Worm (Caenorhabditis elegans) whole organism, young adult: ENCODE results near the gene kqt-1.

Experiments
- B0035.1 ChIP-seq: sonication (generic microtip); optimal IDR thresholded peaks from 2 replicates; lab custom pipeline; 2016; ENCODE audit warnings: missing genetic modification characterization, mild to moderate bottlenecking, missing compliant biosample characterization, missing genotype, missing genetic modification reagents
- F23B12.7 ChIP-seq: sonication (generic microtip); optimal IDR thresholded peaks from 2 replicates; lab custom pipeline; 2017; ENCODE audit warnings: missing genetic modification characterization, mild to moderate bottlenecking, missing compliant biosample characterization, antibody characterized with exemption, moderate library complexity; ENCODE audit not compliant: insufficient read depth
- F33H1.4 ChIP-seq: fragments of 200-800 bp; sonication (Bioruptor generic); IDR thresholded peaks from 2 replicates; pipeline ENCODE4 v1.3.6; 2022; ENCODE audit warnings: missing genetic modification reagents, missing genetic modification characterization, missing compliant biosample characterization
- K11D2.4 ChIP-seq: fragments of 200-800 bp; sonication (Bioruptor generic); IDR thresholded peaks from 2 replicates; pipeline ENCODE4 v1.3.6; 2022; ENCODE audit warnings: missing genetic modification reagents, missing genetic modification characterization, missing compliant biosample characterization
- K12H6.12 ChIP-seq: fragments of 200-800 bp; sonication (Bioruptor generic); optimal IDR thresholded peaks from 2 replicates; lab custom pipeline; 2018; ENCODE audit warnings: mild to moderate bottlenecking, missing genetic modification characterization, missing compliant biosample characterization
- T07F8.4 ChIP-seq: sonication (generic microtip); optimal IDR thresholded peaks from 2 replicates; lab custom pipeline; 2016; ENCODE audit warnings: mild to moderate bottlenecking, missing genetic modification characterization, moderate library complexity, missing compliant biosample characterization
- Y53F4B.3 ChIP-seq: fragments of 200-800 bp; sonication (Bioruptor generic); IDR thresholded peaks from 2 replicates; pipeline ENCODE4 v1.3.6; 2022; ENCODE audit warnings: missing genetic modification reagents, missing genetic modification characterization, missing compliant biosample characterization
- Y53G8AR.9 ChIP-seq: fragments of 200-800 bp; sonication (Bioruptor generic); conservative IDR thresholded peaks from 2 replicates; pipeline ENCODE4 v1.3.6; 2022; ENCODE audit warnings: missing genetic modification reagents, missing genetic modification characterization, missing compliant biosample characterization
- Y56A3A.18 ChIP-seq: fragments of 200-800 bp; sonication (Bioruptor generic); IDR thresholded peaks from 2 replicates; pipeline ENCODE4 v1.3.6; 2022; ENCODE audit warnings: missing genetic modification reagents, missing genetic modification characterization, missing compliant biosample characterization
- Y67H2A.10 ChIP-seq: fragments of 200-800 bp; sonication (Bioruptor generic); conservative IDR thresholded peaks from 2 replicates; pipeline ENCODE4 v1.3.6; 2022; ENCODE audit warnings: missing genetic modification reagents, missing genetic modification characterization, missing compliant biosample characterization
- Y95B8A.8 ChIP-seq: fragments of 200-800 bp; sonication (Bioruptor generic); IDR thresholded peaks from 2 replicates; pipeline ENCODE4 v1.3.6; 2022; ENCODE audit warnings: missing genetic modification reagents, missing genetic modification characterization, missing compliant biosample characterization
- ZK185.1 ChIP-seq: sonication (generic microtip); optimal IDR thresholded peaks from 2 replicates; lab custom pipeline; 2016; ENCODE audit warnings: mild to moderate bottlenecking, missing genetic modification characterization, missing compliant biosample characterization; ENCODE audit not compliant: poor library complexity, severe bottlenecking
- akir-1 ChIP-seq: fragments of 200-800 bp; sonication (Bioruptor generic); optimal IDR thresholded peaks from 2 replicates; lab custom pipeline; 2018; ENCODE audit warnings: mild to moderate bottlenecking, missing genetic modification characterization, moderate library complexity, missing compliant biosample characterization
- attf-3 ChIP-seq: fragments of 200-800 bp; sonication (Bioruptor generic); conservative IDR thresholded peaks from 2 replicates; pipeline ENCODE4 v1.3.6; 2022; ENCODE audit warnings: missing genetic modification reagents, missing genetic modification characterization, missing compliant biosample characterization
- attf-5 ChIP-seq: fragments of 200-800 bp; sonication (Bioruptor generic); optimal IDR thresholded peaks from 2 replicates; lab custom pipeline; 2018; ENCODE audit warnings: mild to moderate bottlenecking, missing genetic modification characterization, missing compliant biosample characterization
- attf-6 ChIP-seq: fragments of 200-800 bp; sonication (Bioruptor generic); IDR thresholded peaks from 2 replicates; pipeline ENCODE4 v1.3.6; 2022; ENCODE audit warnings: missing genetic modification reagents, missing genetic modification characterization, missing compliant biosample characterization
- bed-1 ChIP-seq: fragments of 200-800 bp; sonication (Bioruptor generic); IDR thresholded peaks from 2 replicates; pipeline ENCODE4 v1.3.6; 2022; ENCODE audit warnings: missing genetic modification reagents, missing genetic modification characterization, missing compliant biosample characterization
- ceh-27 ChIP-seq: fragments of 200-800 bp; sonication (Bioruptor generic); optimal IDR thresholded peaks from 2 replicates; lab custom pipeline; 2018; ENCODE audit warnings: mild to moderate bottlenecking, missing genetic modification characterization, moderate library complexity, missing compliant biosample characterization
- die-1 ChIP-seq: sonication (generic microtip); optimal IDR thresholded peaks from 2 replicates; lab custom pipeline; 2016; ENCODE audit warnings: missing genotype, mild to moderate bottlenecking, missing genetic modification characterization, missing compliant biosample characterization
- dpff-1 ChIP-seq: sonication (generic microtip); optimal IDR thresholded peaks from 2 replicates; lab custom pipeline; 2017; ENCODE audit warnings: mild to moderate bottlenecking, missing genetic modification characterization, missing compliant biosample characterization
- ekl-4 ChIP-seq: fragments of 200-800 bp; sonication (Bioruptor generic); IDR thresholded peaks from 2 replicates; pipeline ENCODE4 v1.3.6; 2022; ENCODE audit warnings: missing genetic modification reagents, missing genetic modification characterization, missing compliant biosample characterization
- gei-17 ChIP-seq: fragments of 200-800 bp; sonication (Bioruptor generic); optimal IDR thresholded peaks from 2 replicates; lab custom pipeline; 2018; ENCODE audit warnings: mild to moderate bottlenecking, missing genetic modification characterization, missing compliant biosample characterization
- hlh-26 ChIP-seq: fragments of 200-800 bp; sonication (Bioruptor generic); conservative IDR thresholded peaks from 2 replicates; pipeline ENCODE4 v1.3.6; 2022; ENCODE audit warnings: missing genetic modification reagents, missing genetic modification characterization, missing compliant biosample characterization
- hrde-1 ChIP-seq: sonication (generic microtip); optimal IDR thresholded peaks from 2 replicates; lab custom pipeline; 2016; ENCODE audit warnings: missing genetic modification characterization, mild to moderate bottlenecking, missing compliant biosample characterization, moderate library complexity, missing genotype, missing genetic modification reagents, borderline replicate concordance
- let-526 ChIP-seq: fragments of 200-800 bp; sonication (Bioruptor generic); IDR thresholded peaks from 2 replicates; pipeline ENCODE4 v1.3.6; 2022; ENCODE audit warnings: missing genetic modification reagents, missing genetic modification characterization, missing compliant biosample characterization
- lin-26 ChIP-seq: fragments of 200-800 bp; sonication (Bioruptor generic); IDR thresholded peaks from 2 replicates; pipeline ENCODE4 v1.3.6; 2022; ENCODE audit warnings: missing genetic modification reagents, missing genetic modification characterization, missing compliant biosample characterization
- lin-35 ChIP-seq, 3 experiments: fragments of 150-350 bp in 2 of 3; sonication (generic microtip) in 1 of 3; optimal IDR thresholded peaks; 2 replicates each; lab custom pipeline; 2014 to 2018; ENCODE audit warnings: missing biosample characterization in 3 of 3, missing genetic modification characterization in 3 of 3, missing genetic modification reagents in 3 of 3
- lsl-1 ChIP-seq: fragments of 200-800 bp; sonication (Bioruptor generic); optimal IDR thresholded peaks from 2 replicates; lab custom pipeline; 2018; ENCODE audit warnings: mild to moderate bottlenecking, missing genetic modification characterization, moderate library complexity, missing compliant biosample characterization
- madf-6 ChIP-seq: fragments of 200-800 bp; sonication (Bioruptor generic); IDR thresholded peaks from 2 replicates; pipeline ENCODE4 v1.3.6; 2022; ENCODE audit warnings: missing genetic modification reagents, missing genetic modification characterization, missing compliant biosample characterization
- mcd-1 ChIP-seq: fragments of 200-800 bp; sonication (Bioruptor generic); IDR thresholded peaks from 2 replicates; pipeline ENCODE4 v1.3.6; 2022; ENCODE audit warnings: missing genetic modification reagents, missing genetic modification characterization, missing compliant biosample characterization
- mes-4 ChIP-seq: sonication (generic microtip); optimal IDR thresholded peaks from 2 replicates; lab custom pipeline; 2016; ENCODE audit warnings: missing genotype, missing genetic modification characterization, missing compliant biosample characterization
- nfya-2 ChIP-seq: fragments of 200-800 bp; sonication (Bioruptor generic); IDR thresholded peaks from 2 replicates; pipeline ENCODE4 v1.3.6; 2022; ENCODE audit warnings: missing genetic modification reagents, missing genetic modification characterization, missing compliant biosample characterization
- nhr-120 ChIP-seq: fragments of 200-800 bp; sonication (Bioruptor generic); IDR thresholded peaks from 2 replicates; pipeline ENCODE4 v1.3.6; 2022; ENCODE audit warnings: missing genetic modification characterization, missing compliant biosample characterization
- snpc-4 ChIP-seq, 5 experiments: fragments of 150-350 bp in 1 of 5; sonication (generic microtip) in 4 of 5; optimal IDR thresholded peaks; 2 replicates each; lab custom pipeline; 2014 to 2018; ENCODE audit warnings: missing genetic modification characterization in 5 of 5, missing biosample characterization in 3 of 5, antibody characterized with exemption in 2 of 5, mild to moderate bottlenecking in 2 of 5, missing compliant biosample characterization in 2 of 5, missing genotype in 2 of 5, moderate library complexity in 2 of 5, missing genetic modification reagents in 1 of 5
- somi-1 ChIP-seq: fragments of 200-800 bp; sonication (Bioruptor generic); optimal IDR thresholded peaks from 2 replicates; lab custom pipeline; 2018; ENCODE audit warnings: mild to moderate bottlenecking, missing genetic modification characterization, missing compliant biosample characterization
- sptf-2 ChIP-seq: fragments of 200-800 bp; sonication (Bioruptor generic); optimal IDR thresholded peaks from 2 replicates; lab custom pipeline; 2018; ENCODE audit warnings: mild to moderate bottlenecking, missing genetic modification characterization, missing compliant biosample characterization
- unc-62 ChIP-seq: fragments of 150-350 bp; optimal IDR thresholded peaks from 2 replicates; lab custom pipeline; 2014; ENCODE audit warnings: missing biosample characterization, missing genetic modification reagents, missing genetic modification characterization
- xnd-1 ChIP-seq: sonication (generic microtip); optimal IDR thresholded peaks from 2 replicates; lab custom pipeline; 2016; ENCODE audit warnings: missing genotype, missing genetic modification reagents, missing genetic modification characterization, missing compliant biosample characterization
- zfh-2 ChIP-seq: fragments of 200-800 bp; sonication (Bioruptor generic); conservative IDR thresholded peaks from 2 replicates; pipeline ENCODE4 v1.3.6; 2022; ENCODE audit warnings: missing genetic modification reagents, missing genetic modification characterization, missing compliant biosample characterization
- ztf-18 ChIP-seq: sonication (generic microtip); optimal IDR thresholded peaks from 2 replicates; lab custom pipeline; 2016; ENCODE audit warnings: missing genotype, mild to moderate bottlenecking, missing genetic modification characterization, missing compliant biosample characterization
- ztf-22 ChIP-seq: fragments of 200-800 bp; sonication (Bioruptor generic); optimal IDR thresholded peaks from 2 replicates; lab custom pipeline; 2018; ENCODE audit warnings: mild to moderate bottlenecking, missing genetic modification characterization, moderate library complexity, missing compliant biosample characterization
- ztf-25 ChIP-seq: fragments of 200-800 bp; sonication (Bioruptor generic); IDR thresholded peaks from 2 replicates; pipeline ENCODE4 v1.3.6; 2022; ENCODE audit warnings: missing genetic modification reagents, missing genetic modification characterization, missing compliant biosample characterization
- ztf-26 ChIP-seq: sonication (generic microtip); optimal IDR thresholded peaks from 2 replicates; lab custom pipeline; 2017; ENCODE audit warnings: missing genetic modification characterization, missing compliant biosample characterization
- ztf-28 ChIP-seq: fragments of 200-800 bp; sonication (Bioruptor generic); IDR thresholded peaks from 2 replicates; pipeline ENCODE4 v1.3.6; 2022; ENCODE audit warnings: missing genetic modification reagents, missing genetic modification characterization, missing compliant biosample characterization

Gene kqt-1

DNA sequence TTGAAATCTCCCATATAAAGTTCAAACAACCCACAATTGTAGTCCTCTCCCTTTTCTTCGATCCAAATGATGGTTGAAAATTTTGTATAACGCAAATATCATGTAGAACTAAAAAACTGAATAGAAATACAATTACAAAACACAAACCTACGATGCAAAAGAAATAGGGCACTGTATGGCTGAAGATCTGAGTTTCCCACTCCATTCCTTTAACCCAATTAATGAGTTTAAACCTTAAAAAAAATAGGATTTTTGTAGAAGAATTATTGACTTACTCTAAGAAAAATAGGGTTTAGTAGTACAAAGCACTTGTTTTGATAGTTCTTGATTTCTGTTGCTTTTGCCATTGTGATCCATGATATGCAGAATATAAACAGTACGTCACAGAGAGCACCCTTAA is 35.4 kb upstream of the kqt-1 start:
- TF ChIP-seq mes-4 (no peak), zfh-2 (GFP tag; lab: Robert Waterston, UW) (no peak), ztf-26 (no peak), lsl-1 (GFP tag; lab: Kevin White, UChicago) (no peak), bed-1 (GFP tag; lab: Robert Waterston, UW) (no peak), Y95B8A.8 (GFP tag; lab: Robert Waterston, UW) (no peak), die-1 (tag; lab: Kevin White, UChicago) (no peak), ztf-25 (no peak), attf-6 (GFP tag; lab: Robert Waterston, UW) (no peak), lin-26 (GFP tag; lab: Robert Waterston, UW) (no peak), let-526 (GFP tag; lab: Robert Waterston, UW) (no peak), ZK185.1 (no peak), madf-6 (GFP tag; lab: Robert Waterston, UW) (no peak), akir-1 (GFP tag; lab: Kevin White, UChicago) (no peak), somi-1 (GFP tag; lab: Kevin White, UChicago) (no peak), F23B12.7 (tag; lab: Kevin White, UChicago) (no peak), F33H1.4 (GFP tag; lab: Robert Waterston, UW) (no peak), T07F8.4 (tag; lab: Kevin White, UChicago) (no peak)
- TF ChIP-seq, all 124 proteins: peak for 0

DNA sequence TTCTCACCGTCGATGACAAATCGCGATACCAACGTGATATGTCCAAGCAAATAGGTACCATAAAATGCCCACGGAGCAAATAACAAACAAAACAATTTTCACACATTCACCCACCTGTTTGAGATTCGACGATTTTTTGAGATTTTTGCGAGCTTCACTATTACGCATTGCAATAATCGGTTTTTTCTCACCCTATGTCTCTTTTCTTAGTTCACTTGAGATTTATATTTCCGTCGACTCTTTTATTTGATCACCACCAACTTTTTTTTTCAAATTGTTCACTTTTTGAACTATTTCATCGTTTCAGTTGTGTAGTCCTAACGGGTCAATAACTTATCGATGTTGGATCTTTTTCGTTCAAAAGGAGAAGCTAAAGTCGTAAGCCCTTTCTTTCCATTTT is 30.3 kb upstream of the kqt-1 start, which contains the start of gene fbxl-4:
TSS of gene fbxl-4 (plus strand) at position 301 of the 400 bp plus-strand sequence.
- TF ChIP-seq attf-5 (GFP tag; lab: Kevin White, UChicago) = no peak
- no peak for TF ChIP-seq K12H6.12
- no peak for TF ChIP-seq mcd-1
- no peak for TF ChIP-seq nhr-120
- no peak for TF ChIP-seq B0035.1 (tag; lab: Kevin White, UChicago)
- no peak for TF ChIP-seq gei-17
- no peak for TF ChIP-seq hrde-1 (tag; lab: Kevin White, UChicago)
- no peak for TF ChIP-seq Y67H2A.10 (GFP tag; lab: Robert Waterston, UW)
- no peak for TF ChIP-seq ceh-27 (GFP tag; lab: Kevin White, UChicago)
- no peak for TF ChIP-seq Y53G8AR.9
- no peak for TF ChIP-seq xnd-1 (tag; lab: Kevin White, UChicago)
- no peak for TF ChIP-seq ekl-4 (GFP tag; lab: Robert Waterston, UW)

DNA sequence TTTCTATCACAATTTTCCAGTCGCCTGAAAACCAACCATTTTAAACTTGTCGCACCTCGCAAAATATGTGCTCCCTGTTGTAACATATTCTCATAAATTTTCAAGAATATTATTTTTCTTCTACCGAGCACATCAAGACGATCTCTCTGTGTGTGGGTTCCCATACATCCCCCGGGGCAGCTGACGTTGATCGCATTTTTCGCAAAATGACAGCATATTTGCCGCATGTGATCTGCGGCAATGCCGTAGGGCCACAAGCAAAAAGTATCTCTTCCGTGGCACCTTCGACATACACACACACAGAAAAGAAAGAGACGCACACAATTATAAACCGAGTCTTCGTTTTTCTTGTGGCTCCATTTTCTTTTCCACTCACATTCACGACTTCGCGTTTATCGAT is 27.1 kb upstream of the kqt-1 start:
- TF ChIP-seq F23B12.7 (tag; lab: Kevin White, UChicago) = no peak

DNA sequence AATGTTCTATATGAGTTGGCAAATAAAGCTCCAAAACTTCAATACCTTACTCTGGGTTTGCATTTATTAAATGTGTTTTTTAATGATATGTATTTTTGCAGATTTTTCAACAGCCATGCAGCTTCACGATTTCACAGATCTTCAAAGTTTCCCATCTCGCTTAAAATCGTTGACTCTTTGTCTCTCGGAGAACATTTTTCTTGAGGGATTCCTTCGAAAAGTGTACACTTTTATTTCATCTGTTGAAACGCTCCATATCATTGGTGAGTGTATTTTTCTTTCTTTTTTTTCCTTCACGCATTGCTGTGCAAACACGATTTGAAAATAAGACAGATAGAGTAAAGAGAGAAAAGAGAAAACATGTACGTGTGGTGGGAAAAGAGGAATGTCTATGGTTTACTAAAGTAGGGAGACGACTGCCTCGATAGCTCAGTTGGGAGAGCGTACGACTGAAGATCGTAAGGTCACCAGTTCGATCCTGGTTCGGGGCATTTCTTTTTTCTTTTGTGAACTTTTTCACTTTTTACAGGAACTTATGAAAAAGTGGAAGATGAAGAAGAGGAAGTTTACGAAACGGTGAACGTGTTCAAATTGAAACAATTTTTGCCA is 25.5 kb upstream of the kqt-1 start:
- TF ChIP-seq Y53F4B.3 (GFP tag; lab: Robert Waterston, UW) (peak; percentile 64; the same call in 1 of the 2 replicates), lin-35 (GFP tag; optimal IDR thresholded peaks at IDR 0.05; lab: Kevin White, UChicago) (peak in 2 of 3 experiments; percentile 12 to 75), sptf-2 (GFP tag; lab: Kevin White, UChicago) (no peak), ztf-22 (GFP tag; lab: Kevin White, UChicago) (no peak), Y56A3A.18 (GFP tag; lab: Robert Waterston, UW) (peak; percentile 67), nfya-2 (GFP tag; lab: Robert Waterston, UW) (no peak), ztf-28 (GFP tag; lab: Robert Waterston, UW) (0 out of 2 replicates have a peak, but pooled peaks have one; percentile 23), dpff-1 (tag; lab: Kevin White, UChicago) (peak; percentile 32), snpc-4 (GFP tag; optimal IDR thresholded peaks at IDR 0.05; lab: Kevin White, UChicago) (peak; percentile 77), snpc-4 (tag; optimal IDR thresholded peaks at IDR 0.05; lab: Kevin White, UChicago) (peak in 1 of 4 experiments; percentile 54), unc-62 (GFP tag; lab: Kevin White, UChicago) (no peak), attf-6 (GFP tag; lab: Robert Waterston, UW) (no peak), K11D2.4 (GFP tag; lab: Robert Waterston, UW) (peak; percentile 71), hlh-26 (GFP tag; lab: Robert Waterston, UW) (no peak), ztf-18 (peak; percentile 69), attf-3 (GFP tag; lab: Robert Waterston, UW) (no peak)
